Worm (Caenorhabditis elegans): Measurements from ENCODE around the gene gcy-4.

DNA sequence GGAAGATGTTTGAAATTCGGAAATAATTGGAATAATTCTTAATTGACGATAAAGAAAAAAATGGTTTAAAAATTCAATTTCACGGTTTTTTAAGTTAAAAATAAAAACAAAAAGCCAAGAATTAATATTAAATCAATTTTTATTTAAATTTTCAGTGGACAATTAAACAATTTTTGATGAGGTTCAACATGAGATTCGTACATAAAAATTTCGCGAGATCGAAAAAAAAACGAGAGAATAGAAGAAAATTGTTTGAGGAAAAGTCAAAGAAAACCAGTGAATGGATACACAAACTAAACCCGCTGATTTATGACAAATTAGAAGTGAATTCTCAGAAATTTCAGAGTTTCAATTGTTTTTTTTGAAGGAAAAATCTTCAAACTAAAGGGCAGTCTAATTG, 38.6 kb downstream of the gcy-4 start, which contains the start of gene F54B3.2:
- TF ChIP-seq lin-13 (GFP tag; optimal IDR thresholded peaks at IDR 0.05) (no peak), ets-5 (GFP tag; IDR thresholded peaks at IDR 0.05) (no peak), elt-2 (tag; optimal IDR thresholded peaks at IDR 0.05) (no peak), unc-62 (GFP tag; optimal IDR thresholded peaks at IDR 0.05) (no peak)

Measured in whole organism, L1 larva.